Fruit fly (Drosophila melanogaster) whole organism, adult: ENCODE measurements around the gene CG31917.

Experiments used
- CG12768 ChIP-seq: fragments of 200-800 bp; sonication (Bioruptor generic); optimal IDR thresholded peaks from 2 replicates; lab custom pipeline; 2017; ENCODE audit warnings: missing biosample characterization, missing genetic modification characterization, mild to moderate bottlenecking, moderate library complexity, missing genetic modification reagents
- CG14711 ChIP-seq: fragments of 200-800 bp; sonication (Bioruptor generic); optimal IDR thresholded peaks from 2 replicates; lab custom pipeline; 2018; ENCODE audit warnings: missing biosample characterization, mild to moderate bottlenecking, missing genetic modification characterization, moderate library complexity
- CG5204 ChIP-seq: fragments of 200-800 bp; sonication (Bioruptor generic); optimal IDR thresholded peaks from 2 replicates; lab custom pipeline; 2016; ENCODE audit warnings: missing biosample characterization, missing genetic modification characterization
- CG7101 ChIP-seq: fragments of 200-800 bp; sonication (Bioruptor generic); optimal IDR thresholded peaks from 2 replicates; lab custom pipeline; 2018; ENCODE audit warnings: missing biosample characterization, mild to moderate bottlenecking, missing genetic modification characterization, moderate library complexity
- Clk ChIP-seq: fragments of 200-800 bp; sonication (Bioruptor generic); optimal IDR thresholded peaks from 2 replicates; lab custom pipeline; 2017; ENCODE audit warnings: missing biosample characterization, missing genetic modification characterization
- Mnt ChIP-seq: fragments of 200-800 bp; sonication (Bioruptor generic); optimal IDR thresholded peaks from 2 replicates; lab custom pipeline; 2016; ENCODE audit warnings: missing biosample characterization, mild to moderate bottlenecking, missing genetic modification characterization
- bab1 ChIP-seq: fragments of 200-800 bp; sonication (Bioruptor generic); optimal IDR thresholded peaks from 3 replicates; lab custom pipeline; 2019; ENCODE audit warnings: missing biosample characterization, mild to moderate bottlenecking, missing genetic modification characterization, moderate library complexity
- cic ChIP-seq: fragments of 200-800 bp; sonication (Bioruptor generic); optimal IDR thresholded peaks from 2 replicates; lab custom pipeline; 2017; ENCODE audit warnings: missing biosample characterization, mild to moderate bottlenecking, missing genetic modification characterization, moderate library complexity
- kay ChIP-seq: fragments of 200-800 bp; sonication (Bioruptor generic); peaks from one replicate; lab custom pipeline; 2016; ENCODE audit warnings: missing biosample characterization, missing genetic modification characterization, borderline replicate concordance
- ovo ChIP-seq: fragments of 200-800 bp; sonication (Bioruptor generic); optimal IDR thresholded peaks from 2 replicates; lab custom pipeline; 2016; ENCODE audit warnings: missing biosample characterization, missing genetic modification characterization

dm6 chr2L:5003670-5004453 is 6.8 kb downstream of the CG31917 start:
- TF ChIP-seq CG14711 (tag; lab: Kevin White, UChicago) = no peak
- TF ChIP-seq Mnt (GFP tag; lab: Kevin White, UChicago) = no peak
- TF ChIP-seq CG5204 (GFP tag; lab: Kevin White, UChicago) = no peak
- TF ChIP-seq Clk (GFP tag; lab: Kevin White, UChicago) = no peak
- no peak for TF ChIP-seq bab1 (GFP tag; lab: Kevin White, UChicago)
- TF ChIP-seq CG12768 (GFP tag; lab: Kevin White, UChicago) = no peak
- TF ChIP-seq kay (GFP tag; lab: Kevin White, UChicago) = no peak
- TF ChIP-seq cic = no peak
- TF ChIP-seq ovo (GFP tag; lab: Kevin White, UChicago) = no peak
- TF ChIP-seq CG7101 (tag; lab: Kevin White, UChicago) = no peak
